Worm (Caenorhabditis elegans) whole organism, early embryonic: ENCODE measurements around the gene scl-24.

ENCODE experiments used
- B0310.2 ChIP-seq: sonication (generic microtip); optimal IDR thresholded peaks from 2 replicates; lab custom pipeline; 2016; ENCODE audit warnings: mild to moderate bottlenecking, missing genetic modification characterization, missing compliant biosample characterization
- F13C5.2 ChIP-seq: sonication (generic microtip); optimal IDR thresholded peaks from 2 replicates; lab custom pipeline; 2017; ENCODE audit warnings: mild to moderate bottlenecking, missing genetic modification characterization, inconsistent platforms, missing compliant biosample characterization
- aly-1 ChIP-seq: sonication (generic microtip); optimal IDR thresholded peaks from 2 replicates; lab custom pipeline; 2016; ENCODE audit warnings: missing genetic modification characterization, missing compliant biosample characterization
- ama-1 ChIP-seq: fragments of 150-350 bp; optimal IDR thresholded peaks from 2 replicates; lab custom pipeline; 2014
- flt-1 ChIP-seq: fragments of 200-800 bp; sonication (Bioruptor generic); IDR thresholded peaks from 2 replicates; pipeline ENCODE4 v1.3.6; 2022; ENCODE audit warnings: missing genetic modification characterization, missing compliant biosample characterization
- hmg-4 ChIP-seq: fragments of 200-800 bp; sonication (Bioruptor generic); optimal IDR thresholded peaks from 2 replicates; lab custom pipeline; 2018; ENCODE audit warnings: mild to moderate bottlenecking, missing genetic modification characterization, missing compliant biosample characterization
- hnd-1 ChIP-seq: sonication (generic microtip); optimal IDR thresholded peaks from 2 replicates; lab custom pipeline; 2016; ENCODE audit warnings: missing genetic modification characterization, missing compliant biosample characterization
- pes-1 ChIP-seq: fragments of 200-800 bp; sonication (Bioruptor generic); IDR thresholded peaks from 2 replicates; pipeline ENCODE4 v1.3.6; 2022; ENCODE audit warnings: missing genetic modification reagents, missing genetic modification characterization, missing compliant biosample characterization
- scrt-1 ChIP-seq: fragments of 200-800 bp; sonication (Bioruptor generic); IDR thresholded peaks from 2 replicates; pipeline ENCODE4 v1.3.6; 2022; ENCODE audit warnings: missing genetic modification characterization, missing compliant biosample characterization
- sea-1 ChIP-seq: fragments of 200-800 bp; sonication (Bioruptor generic); conservative IDR thresholded peaks from 2 replicates; pipeline ENCODE4 v1.3.6; 2022; ENCODE audit warnings: missing genetic modification characterization, missing compliant biosample characterization
- tbx-37 ChIP-seq: fragments of 200-800 bp; sonication (Bioruptor generic); conservative IDR thresholded peaks from 2 replicates; pipeline ENCODE4 v1.3.6; 2022; ENCODE audit warnings: missing genetic modification reagents, missing genetic modification characterization, missing compliant biosample characterization
- tra-4 ChIP-seq: sonication (generic microtip); optimal IDR thresholded peaks from 2 replicates; lab custom pipeline; 2017; ENCODE audit warnings: missing genetic modification characterization, missing compliant biosample characterization

ce11 chrV:17485078-17485477 lies 1.1 kb upstream of the scl-24 start, which contains the start of gene srh-111:
- TF ChIP-seq ama-1 (lab: Kevin White, UChicago) (no peak), aly-1 (no peak), scrt-1 (GFP tag; lab: Robert Waterston, UW) (no peak), flt-1 (GFP tag; lab: Robert Waterston, UW) (no peak), hnd-1 (tag; lab: Kevin White, UChicago) (no peak), hmg-4 (GFP tag; lab: Kevin White, UChicago) (no peak), tra-4 (tag; lab: Kevin White, UChicago) (no peak), F13C5.2 (tag; lab: Kevin White, UChicago) (no peak), tbx-37 (GFP tag; lab: Robert Waterston, UW) (no peak), pes-1 (GFP tag; lab: Robert Waterston, UW) (no peak), sea-1 (no peak), B0310.2 (tag; lab: Kevin White, UChicago) (no peak)
